Fruit fly (Drosophila melanogaster) whole organism, wandering third instar larva: ENCODE measurements around the gene sloth1.

Experiments used
- Myc ChIP-seq: fragments of >200 bp; optimal IDR thresholded peaks from 2 replicates; lab custom pipeline; 2017
- OdsH ChIP-seq: fragments of 200-800 bp; sonication (Bioruptor generic); optimal IDR thresholded peaks from 2 replicates; lab custom pipeline; 2016; ENCODE audit warnings: missing biosample characterization, mild to moderate bottlenecking, missing genetic modification characterization
- Sp1 ChIP-seq: fragments of 200-800 bp; sonication (Bioruptor generic); optimal IDR thresholded peaks from 3 replicates; lab custom pipeline; 2019; ENCODE audit warnings: missing biosample characterization, mild to moderate bottlenecking, missing genetic modification characterization, moderate library complexity
- foxo ChIP-seq, 2 experiments: fragments of 200-800 bp; sonication (Bioruptor generic); optimal IDR thresholded peaks; 2 replicates in 1 of 2; 3 replicates in 1 of 2; lab custom pipeline; 2016 to 2017; ENCODE audit warnings: missing biosample characterization in 2 of 2, missing genetic modification characterization in 2 of 2
- lola ChIP-seq: fragments of >200 bp; optimal IDR thresholded peaks from 2 replicates; lab custom pipeline; 2017; ENCODE audit warnings: missing biosample characterization, missing genetic modification characterization
- pan ChIP-seq: fragments of >200 bp; optimal IDR thresholded peaks from 2 replicates; lab custom pipeline; 2017

dm6 chrX:6996965-6997652 is 14.0 kb upstream of the sloth1 start:
- TF ChIP-seq OdsH (GFP tag; lab: Kevin White, UChicago) (no peak), lola (GFP tag; lab: Kevin White, UChicago) (no peak), Myc (lab: Kevin White, UChicago) (no peak), pan (lab: Kevin White, UChicago) (no peak), Sp1 (GFP tag; lab: Kevin White, UChicago) (no peak), foxo (GFP tag; optimal IDR thresholded peaks at IDR 0.05; lab: Kevin White, UChicago) (no peak)
